Worm (Caenorhabditis elegans) whole organism, midembryonic: ENCODE data around the gene col-167.

Source experiments
- T22C8.4 ChIP-seq: fragments of 200-800 bp; sonication (Bioruptor generic); IDR thresholded peaks from 2 replicates; pipeline ENCODE4 v1.3.6; 2022; ENCODE audit warnings: missing genetic modification characterization, missing compliant biosample characterization
- cog-1 ChIP-seq: sonication (generic microtip); optimal IDR thresholded peaks from 2 replicates; lab custom pipeline; 2016; ENCODE audit warnings: missing genetic modification characterization, missing compliant biosample characterization
- flt-1 ChIP-seq: fragments of 200-800 bp; sonication (Bioruptor generic); IDR thresholded peaks from 2 replicates; pipeline ENCODE4 v1.3.6; 2022; ENCODE audit warnings: missing genetic modification characterization, missing compliant biosample characterization
- klf-2 ChIP-seq: fragments of 200-800 bp; sonication (Bioruptor generic); conservative IDR thresholded peaks from 2 replicates; pipeline ENCODE4 v1.3.6; 2022; ENCODE audit warnings: missing genetic modification reagents, missing genetic modification characterization, missing compliant biosample characterization
- med-1 ChIP-seq: sonication (generic microtip); optimal IDR thresholded peaks from 2 replicates; lab custom pipeline; 2017; ENCODE audit warnings: missing genetic modification characterization, mild to moderate bottlenecking, missing compliant biosample characterization, antibody characterized with exemption, missing genetic modification reagents; ENCODE audit not compliant: insufficient read depth
- ref-1 ChIP-seq: fragments of 200-800 bp; sonication (Bioruptor generic); conservative IDR thresholded peaks from 2 replicates; pipeline ENCODE4 v1.3.6; 2022; ENCODE audit warnings: missing genetic modification reagents, missing genetic modification characterization, missing compliant biosample characterization
- tab-1 ChIP-seq: fragments of 200-800 bp; sonication (Bioruptor generic); IDR thresholded peaks from 2 replicates; pipeline ENCODE4 v1.3.6; 2022; ENCODE audit warnings: missing genetic modification characterization, missing compliant biosample characterization
- ztf-23 ChIP-seq: fragments of 200-800 bp; sonication (Bioruptor generic); IDR thresholded peaks from 2 replicates; pipeline ENCODE4 v1.3.6; 2022; ENCODE audit warnings: missing genetic modification reagents, missing genetic modification characterization, missing compliant biosample characterization
- ztf-29 ChIP-seq: fragments of 200-800 bp; sonication (Bioruptor generic); IDR thresholded peaks from 2 replicates; pipeline ENCODE4 v1.3.6; 2022; ENCODE audit warnings: missing genetic modification reagents, missing genetic modification characterization, missing compliant biosample characterization

ce11 chrX:6345785-6346184 is 22.5 kb downstream of the col-167 start:
- TF ChIP-seq flt-1 (GFP tag; lab: Robert Waterston, UW) (no peak), ztf-23 (no peak), klf-2 (GFP tag; lab: Robert Waterston, UW) (no peak), T22C8.4 (GFP tag; lab: Robert Waterston, UW) (no peak), tab-1 (no peak), med-1 (no peak), cog-1 (tag; lab: Kevin White, UChicago) (no peak), ref-1 (no peak), ztf-29 (GFP tag; lab: Robert Waterston, UW) (no peak)
